Fruit fly (Drosophila melanogaster) whole organism, embryonic: ENCODE results near the gene Tango5.

Experiments
- Bteb2 ChIP-seq: fragments of 200-800 bp; sonication (Bioruptor generic); optimal IDR thresholded peaks from 2 replicates; lab custom pipeline; 2016; ENCODE audit warnings: missing biosample characterization, missing genetic modification characterization
- CG10366 ChIP-seq: fragments of 200-800 bp; sonication (Bioruptor generic); IDR thresholded peaks from 2 replicates; pipeline ENCODE4 v1.3.6; 2022; ENCODE audit warnings: missing biosample characterization, missing genetic modification characterization
- CG11398 ChIP-seq: fragments of 200-800 bp; sonication (Bioruptor generic); optimal IDR thresholded peaks from 2 replicates; lab custom pipeline; 2016; ENCODE audit warnings: missing biosample characterization, missing genetic modification characterization
- CG13296 ChIP-seq: fragments of 200-800 bp; sonication (Bioruptor generic); optimal IDR thresholded peaks from 3 replicates; lab custom pipeline; 2018; ENCODE audit warnings: missing biosample characterization, mild to moderate bottlenecking, missing genetic modification characterization
- CG14050 ChIP-seq: fragments of 200-800 bp; sonication (Bioruptor generic); IDR thresholded peaks from 3 replicates; pipeline ENCODE4 v1.3.6; 2022; ENCODE audit warnings: missing biosample characterization, missing genetic modification characterization
- CG14710 ChIP-seq: fragments of 200-800 bp; sonication (Bioruptor generic); optimal IDR thresholded peaks from 3 replicates; lab custom pipeline; 2019; ENCODE audit warnings: missing biosample characterization, mild to moderate bottlenecking, missing genetic modification characterization, moderate library complexity
- CG1602 ChIP-seq: fragments of 200-800 bp; sonication (Bioruptor generic); optimal IDR thresholded peaks from 3 replicates; lab custom pipeline; 2016; ENCODE audit warnings: missing biosample characterization, missing genetic modification characterization
- CG18599 ChIP-seq: fragments of 200-800 bp; sonication (Bioruptor generic); optimal IDR thresholded peaks from 3 replicates; lab custom pipeline; 2017; ENCODE audit warnings: missing biosample characterization, missing genetic modification characterization, mild to moderate bottlenecking, moderate library complexity, missing genetic modification reagents
- CG2129 ChIP-seq: fragments of 200-800 bp; sonication (Bioruptor generic); IDR thresholded peaks from 2 replicates; pipeline ENCODE4 v1.3.6; 2022; ENCODE audit warnings: missing biosample characterization, missing genetic modification characterization; ENCODE audit not compliant: partially characterized antibody
- CG2678 ChIP-seq: fragments of 200-800 bp; sonication (Bioruptor generic); optimal IDR thresholded peaks from 3 replicates; lab custom pipeline; 2019; ENCODE audit warnings: missing biosample characterization, mild to moderate bottlenecking, missing genetic modification characterization, moderate library complexity
- CG30020 ChIP-seq: fragments of 200-800 bp; optimal IDR thresholded peaks from 2 replicates; lab custom pipeline; 2019; ENCODE audit warnings: missing biosample characterization, mild to moderate bottlenecking, missing genetic modification characterization, moderate library complexity
- CG3281 ChIP-seq: fragments of 200-800 bp; sonication (Bioruptor generic); optimal IDR thresholded peaks from 3 replicates; lab custom pipeline; 2017; ENCODE audit warnings: missing biosample characterization, mild to moderate bottlenecking, missing genetic modification characterization
- CG33557 ChIP-seq: fragments of 200-800 bp; sonication (Bioruptor generic); optimal IDR thresholded peaks from 2 replicates; lab custom pipeline; 2019; ENCODE audit warnings: missing biosample characterization, mild to moderate bottlenecking, missing genetic modification characterization, moderate library complexity
- CG4707 ChIP-seq: fragments of 200-800 bp; sonication (Bioruptor generic); optimal IDR thresholded peaks from 2 replicates; lab custom pipeline; 2018; ENCODE audit warnings: missing biosample characterization, mild to moderate bottlenecking, missing genetic modification characterization, moderate library complexity
- CG4854 ChIP-seq: fragments of 200-800 bp; sonication (Bioruptor generic); optimal IDR thresholded peaks from 2 replicates; lab custom pipeline; 2016; ENCODE audit warnings: missing biosample characterization, missing genetic modification characterization, inconsistent platforms
- CG6254 ChIP-seq: fragments of 200-800 bp; sonication (Bioruptor generic); optimal IDR thresholded peaks from 3 replicates; lab custom pipeline; 2017; ENCODE audit warnings: mild to moderate bottlenecking, missing biosample characterization, missing genetic modification reagents, missing genetic modification characterization
- CG6272 ChIP-seq: fragments of 200-800 bp; sonication (Bioruptor generic); IDR thresholded peaks from 2 replicates; pipeline ENCODE4 v1.3.6; 2022; ENCODE audit warnings: missing biosample characterization, missing genetic modification characterization
- CG6791 ChIP-seq: fragments of 200-800 bp; sonication (Bioruptor generic); IDR thresholded peaks from 3 replicates; pipeline ENCODE4 v1.3.6; 2022; ENCODE audit warnings: missing biosample characterization, missing genetic modification characterization; ENCODE audit not compliant: partially characterized antibody
- CG7357 ChIP-seq: fragments of 200-800 bp; sonication (Bioruptor generic); IDR thresholded peaks from 3 replicates; pipeline ENCODE4 v1.3.6; 2022; ENCODE audit warnings: missing biosample characterization, missing genetic modification characterization
- CG7556 ChIP-seq: fragments of 200-800 bp; sonication (Bioruptor generic); optimal IDR thresholded peaks from 2 replicates; lab custom pipeline; 2017; ENCODE audit warnings: missing biosample characterization, mild to moderate bottlenecking, missing genetic modification characterization
- CG9437 ChIP-seq: fragments of 200-800 bp; sonication (Bioruptor generic); optimal IDR thresholded peaks from 2 replicates; lab custom pipeline; 2018; ENCODE audit warnings: missing biosample characterization, mild to moderate bottlenecking, missing genetic modification characterization
- Chrac-16 ChIP-seq: fragments of 200-800 bp; sonication (Bioruptor generic); optimal IDR thresholded peaks from 3 replicates; lab custom pipeline; 2016; ENCODE audit warnings: missing biosample characterization, missing genetic modification characterization
- D19B ChIP-seq: fragments of 200-800 bp; sonication (Bioruptor generic); optimal IDR thresholded peaks from 2 replicates; lab custom pipeline; 2017; ENCODE audit warnings: missing biosample characterization, mild to moderate bottlenecking, missing genetic modification characterization
- Dip2 ChIP-seq: fragments of 200-800 bp; sonication (Bioruptor generic); IDR thresholded peaks from 2 replicates; pipeline ENCODE4 v1.3.6; 2022; ENCODE audit warnings: missing biosample characterization, missing genetic modification characterization
- Dll ChIP-seq: fragments of 200-800 bp; sonication (Bioruptor generic); IDR thresholded peaks from 4 replicates; pipeline ENCODE4 v1.3.6; 2022; ENCODE audit warnings: missing biosample characterization, missing genetic modification characterization; ENCODE audit not compliant: partially characterized antibody
- Doc3 ChIP-seq: fragments of 200-800 bp; sonication (Bioruptor generic); IDR thresholded peaks from 3 replicates; pipeline ENCODE4 v1.3.6; 2022; ENCODE audit warnings: missing biosample characterization, missing genetic modification characterization; ENCODE audit not compliant: partially characterized antibody
- Hand ChIP-seq: fragments of 200-800 bp; sonication (Bioruptor generic); optimal IDR thresholded peaks from 2 replicates; lab custom pipeline; 2017; ENCODE audit warnings: mild to moderate bottlenecking, missing biosample characterization, missing genetic modification reagents, missing genetic modification characterization
- Hmr ChIP-seq: fragments of 200-800 bp; sonication (Bioruptor generic); optimal IDR thresholded peaks from 3 replicates; lab custom pipeline; 2017; ENCODE audit warnings: mild to moderate bottlenecking, missing biosample characterization, missing genetic modification reagents, missing genetic modification characterization
- Kr ChIP-seq: fragments of 200-800 bp; sonication (Bioruptor generic); optimal IDR thresholded peaks from 2 replicates; lab custom pipeline; 2017; ENCODE audit warnings: missing biosample characterization, mild to moderate bottlenecking, missing genetic modification characterization
- NC2β ChIP-seq: fragments of 200-800 bp; sonication (Bioruptor generic); optimal IDR thresholded peaks from 2 replicates; lab custom pipeline; 2016; ENCODE audit warnings: missing biosample characterization, missing genetic modification characterization
- Nf-YA ChIP-seq: fragments of 200-800 bp; sonication (Bioruptor generic); IDR thresholded peaks from 2 replicates; pipeline ENCODE4 v1.3.6; 2022; ENCODE audit warnings: missing biosample characterization, missing genetic modification characterization
- Tbp ChIP-seq: fragments of >200 bp; optimal IDR thresholded peaks from 2 replicates; lab custom pipeline; 2018; ENCODE audit warnings: missing biosample characterization, missing genetic modification characterization
- Trl ChIP-seq, 3 experiments: fragments of >200 bp in 2 of 3; fragments of 200-800 bp in 1 of 3; sonication (Bioruptor generic) in 1 of 3; optimal IDR thresholded peaks; 2 replicates in 1 of 3; 3 replicates in 2 of 3; lab custom pipeline; 2016 to 2017; ENCODE audit warnings: missing biosample characterization in 1 of 3, missing genetic modification characterization in 1 of 3
- amos ChIP-seq: fragments of 200-800 bp; sonication (Bioruptor generic); IDR thresholded peaks from 2 replicates; pipeline ENCODE4 v1.3.6; 2022; ENCODE audit warnings: missing biosample characterization, missing genetic modification characterization; ENCODE audit not compliant: partially characterized antibody
- bbx ChIP-seq: fragments of 200-800 bp; sonication (Bioruptor generic); IDR thresholded peaks from 2 replicates; pipeline ENCODE4 v1.3.6; 2022; ENCODE audit warnings: missing biosample characterization, missing genetic modification characterization; ENCODE audit not compliant: partially characterized antibody
- bigmax ChIP-seq: fragments of 200-800 bp; sonication (Bioruptor generic); optimal IDR thresholded peaks from 2 replicates; lab custom pipeline; 2018; ENCODE audit warnings: missing biosample characterization, mild to moderate bottlenecking, missing genetic modification characterization
- cwo ChIP-seq: fragments of 200-800 bp; sonication (Bioruptor generic); optimal IDR thresholded peaks from 3 replicates; lab custom pipeline; 2017; ENCODE audit warnings: missing biosample characterization, missing genetic modification characterization, mild to moderate bottlenecking, moderate library complexity, missing genetic modification reagents
- danr ChIP-seq: fragments of 200-800 bp; sonication (Bioruptor generic); IDR thresholded peaks from 2 replicates; pipeline ENCODE4 v1.3.6; 2022; ENCODE audit warnings: missing biosample characterization, missing genetic modification characterization
- ftz-f1 ChIP-seq: fragments of 200-800 bp; sonication (Bioruptor generic); optimal IDR thresholded peaks from 2 replicates; lab custom pipeline; 2016; ENCODE audit warnings: missing biosample characterization, missing genetic modification characterization
- hkb ChIP-seq, 2 experiments: fragments of 200-800 bp in 1 of 2; fragments of >200 bp in 1 of 2; sonication (Bioruptor generic) in 1 of 2; IDR thresholded peaks in 1 of 2; optimal IDR thresholded peaks in 1 of 2; 2 replicates each; pipeline versions ENCODE4 v1.3.6 to Lab custom; 2017 to 2022; ENCODE audit warnings: missing biosample characterization in 1 of 2, missing genetic modification characterization in 1 of 2
- kni ChIP-seq: fragments of 200-800 bp; sonication (Bioruptor generic); optimal IDR thresholded peaks from 3 replicates; lab custom pipeline; 2017; ENCODE audit warnings: mild to moderate bottlenecking, missing biosample characterization, missing genetic modification reagents, missing genetic modification characterization
- lab ChIP-seq: fragments of 200-800 bp; sonication (Bioruptor generic); optimal IDR thresholded peaks from 3 replicates; lab custom pipeline; 2017; ENCODE audit warnings: missing biosample characterization, missing genetic modification characterization, mild to moderate bottlenecking, moderate library complexity, missing genetic modification reagents
- ro ChIP-seq: fragments of 200-800 bp; sonication (Bioruptor generic); IDR thresholded peaks from 2 replicates; pipeline ENCODE4 v1.3.6; 2022; ENCODE audit warnings: missing biosample characterization, missing genetic modification characterization
- sima ChIP-seq: fragments of 200-800 bp; sonication (Bioruptor generic); optimal IDR thresholded peaks from 2 replicates; lab custom pipeline; 2016; ENCODE audit warnings: missing biosample characterization, missing genetic modification characterization
- slbo ChIP-seq: fragments of 200-800 bp; sonication (Bioruptor generic); IDR thresholded peaks from 2 replicates; pipeline ENCODE4 v1.3.6; 2022; ENCODE audit warnings: missing biosample characterization, missing genetic modification characterization
- so ChIP-seq: fragments of 200-800 bp; sonication (Bioruptor generic); IDR thresholded peaks from 3 replicates; pipeline ENCODE4 v1.3.6; 2022; ENCODE audit warnings: missing biosample characterization, missing genetic modification characterization
- ssp ChIP-seq: fragments of 200-800 bp; sonication (Bioruptor generic); IDR thresholded peaks from 2 replicates; pipeline ENCODE4 v1.3.6; 2022; ENCODE audit warnings: missing biosample characterization, missing genetic modification characterization
- stc ChIP-seq: fragments of 200-800 bp; sonication (Bioruptor generic); IDR thresholded peaks from 2 replicates; pipeline ENCODE4 v1.3.6; 2022; ENCODE audit warnings: missing biosample characterization, missing genetic modification characterization
- tgo ChIP-seq: fragments of 200-800 bp; sonication (Bioruptor generic); IDR thresholded peaks from 3 replicates; pipeline ENCODE4 v1.3.6; 2022; ENCODE audit warnings: missing biosample characterization, missing genetic modification characterization
- trh ChIP-seq: fragments of 200-800 bp; sonication (Bioruptor generic); optimal IDR thresholded peaks from 2 replicates; lab custom pipeline; 2016; ENCODE audit warnings: missing biosample characterization, missing genetic modification characterization

Gene Tango5

DNA sequence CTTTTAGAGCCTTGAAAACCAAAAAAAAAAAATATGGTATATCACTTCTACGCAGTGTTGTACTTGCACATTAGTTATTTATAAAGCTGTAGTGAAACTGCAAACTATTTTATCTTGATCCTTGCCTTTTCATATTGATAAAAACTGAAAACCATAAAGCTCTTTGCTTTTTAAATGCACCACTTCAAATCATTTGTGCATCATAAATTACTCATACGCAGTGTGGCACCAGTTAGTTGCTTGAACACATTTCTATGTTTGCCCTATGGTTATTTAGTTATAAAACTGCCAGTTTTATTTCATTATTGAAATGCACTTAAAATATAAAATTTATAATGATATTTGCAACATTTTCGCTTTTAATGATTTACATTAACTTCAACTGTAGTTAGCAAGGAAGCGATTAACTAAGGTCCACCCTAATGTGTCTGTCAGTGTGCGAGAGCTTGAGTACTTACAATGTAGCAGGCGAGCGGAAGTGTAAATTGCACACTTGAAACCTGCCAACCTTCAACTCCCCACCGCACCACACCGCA lies 8.1 kb downstream of the Tango5 start (continued):
- TF ChIP-seq CG9437 (GFP tag; lab: Kevin White, UChicago) (peak; percentile 2), CG1602 (no peak), lab (peak; percentile 24), Kr (GFP tag; lab: Kevin White, UChicago) (no peak), stc (GFP tag; lab: Robert Waterston, UW) (no peak), Tbp (GFP tag; lab: Kevin White, UChicago) (no peak), Bteb2 (GFP tag; lab: Kevin White, UChicago) (no peak), Doc3 (GFP tag; lab: Robert Waterston, UW) (no peak), trh (GFP tag; lab: Kevin White, UChicago) (no peak), cwo (GFP tag; lab: Kevin White, UChicago) (no peak), CG30020 (no peak), so (GFP tag; lab: Robert Waterston, UW) (no peak), CG33557 (GFP tag; lab: Kevin White, UChicago) (no peak), tgo (no peak), Nf-YA (GFP tag; lab: Robert Waterston, UW) (no peak), CG7556 (peak; percentile 58), CG14050 (no peak), CG10366 (GFP tag; lab: Robert Waterston, UW) (no peak), ssp (GFP tag; lab: Robert Waterston, UW) (no peak), ro (GFP tag; lab: Robert Waterston, UW) (no peak), CG7357 (GFP tag; lab: Robert Waterston, UW) (no peak), Hmr (GFP tag; lab: Kevin White, UChicago) (peak; percentile 28), CG13296 (GFP tag; lab: Kevin White, UChicago) (peak; percentile 2), CG4854 (no peak), CG2129 (GFP tag; lab: Robert Waterston, UW) (no peak), Chrac-16 (GFP tag; lab: Kevin White, UChicago) (no peak), sima (GFP tag; lab: Kevin White, UChicago) (no peak), CG2678 (peak; percentile 54), D19B (GFP tag; lab: Kevin White, UChicago) (no peak), Trl (optimal IDR thresholded peaks at IDR 0.05; lab: Kevin White, UChicago) (no peak), Trl (GFP tag; optimal IDR thresholded peaks at IDR 0.05; lab: Kevin White, UChicago) (no peak), bigmax (GFP tag; lab: Kevin White, UChicago) (no peak), Dll (GFP tag; lab: Robert Waterston, UW) (no peak), CG4707 (GFP tag; lab: Kevin White, UChicago) (no peak), danr (no peak), CG11398 (GFP tag; lab: Kevin White, UChicago) (no peak), slbo (GFP tag; lab: Robert Waterston, UW) (no peak), CG3281 (GFP tag; lab: Kevin White, UChicago) (peak; percentile 34), kni (GFP tag; lab: Kevin White, UChicago) (no peak), Hand (peak; percentile 16), Dip2 (GFP tag; lab: Robert Waterston, UW) (no peak), CG14710 (tag; lab: Kevin White, UChicago) (no peak), NC2β (GFP tag; lab: Kevin White, UChicago) (no peak), CG6254 (GFP tag; lab: Kevin White, UChicago) (no peak), CG6791 (GFP tag; lab: Robert Waterston, UW) (no peak), ftz-f1 (no peak), CG6272 (no peak), hkb (optimal IDR thresholded peaks at IDR 0.05; lab: Kevin White, UChicago) (no peak), hkb (GFP tag; IDR thresholded peaks at IDR 0.05; lab: Robert Waterston, UW) (no peak), amos (no peak), bbx (GFP tag; lab: Robert Waterston, UW) (no peak), CG18599 (GFP tag; lab: Kevin White, UChicago) (peak; percentile 39)
